Worm (Caenorhabditis elegans): ENCODE measurements around the gene str-187.

DNA sequence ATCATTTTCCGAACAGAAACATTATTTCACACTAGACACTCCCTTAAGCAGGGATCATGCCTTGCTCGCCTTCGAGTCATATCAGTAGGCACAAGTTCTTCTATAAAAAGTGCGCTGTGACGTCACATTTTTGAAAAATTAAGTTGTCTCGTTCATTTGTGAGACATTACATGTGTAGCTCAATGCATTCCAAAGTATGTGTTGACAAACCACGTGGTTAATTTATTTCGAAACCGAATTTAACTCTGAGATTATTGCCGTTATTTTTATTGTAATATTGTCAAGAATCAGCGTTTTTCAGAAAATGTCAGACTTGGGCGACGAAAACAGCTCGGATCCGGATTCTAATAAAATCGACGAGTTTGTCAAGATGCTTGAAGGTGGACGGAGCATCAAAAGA lies 29.1 kb downstream of the str-187 start, which contains the start of gene T28F3.5:
- no peak for TF ChIP-seq ceh-30 (tag; optimal IDR thresholded peaks at IDR 0.05)
- no peak for TF ChIP-seq nhr-11 (tag; optimal IDR thresholded peaks at IDR 0.05)
- TF ChIP-seq ceh-31 (tag; optimal IDR thresholded peaks at IDR 0.05) = no peak
- no peak for TF ChIP-seq tbx-2 (tag; optimal IDR thresholded peaks at IDR 0.05)
- TF ChIP-seq fkh-10 (GFP tag; optimal IDR thresholded peaks at IDR 0.05) = no peak
- TF ChIP-seq ama-1 (optimal IDR thresholded peaks at IDR 0.05) = no peak
- no peak for TF ChIP-seq sox-4 (tag; optimal IDR thresholded peaks at IDR 0.05)
- TF ChIP-seq ceh-19 (GFP tag; optimal IDR thresholded peaks at IDR 0.05) = no peak
- TF ChIP-seq gmeb-2 (tag; optimal IDR thresholded peaks at IDR 0.05) = no peak
- TF ChIP-seq pros-1 (tag; optimal IDR thresholded peaks at IDR 0.05) = no peak
